Worm (Caenorhabditis elegans): Measurements from ENCODE around the gene R12C12.10.

- no peak for TF ChIP-seq nfya-1 (tag; optimal IDR thresholded peaks at IDR 0.05; ENCODE audit: borderline replicate concordance, insufficient read depth)
- no peak for TF ChIP-seq lin-35 (GFP tag; optimal IDR thresholded peaks at IDR 0.05)
- no peak for TF ChIP-seq hlh-12 (tag; optimal IDR thresholded peaks at IDR 0.05)
- no peak for TF ChIP-seq rpc-1 (optimal IDR thresholded peaks at IDR 0.05)
- TF ChIP-seq rpc-1 (tag; optimal IDR thresholded peaks at IDR 0.05), result no peak
- no peak for TF ChIP-seq somi-1 (GFP tag; optimal IDR thresholded peaks at IDR 0.05)
- TF ChIP-seq ama-1 (optimal IDR thresholded peaks at IDR 0.05), result no peak
- no peak for TF ChIP-seq ama-1 (GFP tag; optimal IDR thresholded peaks at IDR 0.05)
- no peak for TF ChIP-seq T26A5.8 (tag; optimal IDR thresholded peaks at IDR 0.05)
- TF ChIP-seq F33H1.4 (GFP tag; IDR thresholded peaks at IDR 0.05), result no peak
- no peak for TF ChIP-seq pha-4 (tag; optimal IDR thresholded peaks at IDR 0.05)
- no peak for TF ChIP-seq unc-62 (GFP tag; optimal IDR thresholded peaks at IDR 0.05)
- no peak for TF ChIP-seq fkh-3 (tag; optimal IDR thresholded peaks at IDR 0.05)
- TF ChIP-seq tlf-1 (GFP tag; optimal IDR thresholded peaks at IDR 0.05), result no peak
These were observed 17.4 kb downstream of the R12C12.10 start for ce11 chrII:6025647-6026046.
